Worm (Caenorhabditis elegans) whole organism, L3 larva: Measurements from ENCODE around the gene H01G02.3.
A peak's percentile ranks its signal among the peaks of the same experiment; 100 is the strongest.

Source experiments
- R02D3.7 ChIP-seq: fragments of 150-350 bp; optimal IDR thresholded peaks from 2 replicates; lab custom pipeline; 2014; ENCODE audit warnings: missing biosample characterization, missing genetic modification characterization
- ZK546.5 ChIP-seq: sonication (generic microtip); optimal IDR thresholded peaks from 2 replicates; lab custom pipeline; 2017; ENCODE audit warnings: missing biosample characterization, missing genetic modification characterization
- aly-2 ChIP-seq: fragments of 150-350 bp; optimal IDR thresholded peaks from 2 replicates; lab custom pipeline; 2014; ENCODE audit warnings: missing biosample characterization, missing genetic modification characterization
- ama-1 ChIP-seq: fragments of 150-350 bp; optimal IDR thresholded peaks from 2 replicates; lab custom pipeline; 2018
- ceh-16 ChIP-seq: sonication (generic microtip); optimal IDR thresholded peaks from 2 replicates; lab custom pipeline; 2017; ENCODE audit warnings: missing biosample characterization, missing genetic modification characterization
- ceh-28 ChIP-seq: fragments of 150-350 bp; optimal IDR thresholded peaks from 2 replicates; lab custom pipeline; 2014; ENCODE audit warnings: missing biosample characterization, missing genetic modification reagents, missing genetic modification characterization
- ceh-82 ChIP-seq: fragments of 150-350 bp; optimal IDR thresholded peaks from 2 replicates; lab custom pipeline; 2014; ENCODE audit warnings: missing biosample characterization, missing genetic modification characterization
- ceh-9 ChIP-seq: sonication (generic microtip); optimal IDR thresholded peaks from 2 replicates; lab custom pipeline; 2018; ENCODE audit warnings: missing biosample characterization, missing genetic modification characterization
- daf-12 ChIP-seq: fragments of 150-350 bp; optimal IDR thresholded peaks from 2 replicates; lab custom pipeline; 2014; ENCODE audit warnings: missing biosample characterization, missing genetic modification reagents, missing genetic modification characterization
- egl-27 ChIP-seq: sonication (generic microtip); optimal IDR thresholded peaks from 4 replicates; lab custom pipeline; 2017; ENCODE audit warnings: missing biosample characterization, missing genetic modification reagents, missing genetic modification characterization
- egl-5 ChIP-seq: fragments of 150-350 bp; optimal IDR thresholded peaks from 2 replicates; lab custom pipeline; 2017; ENCODE audit warnings: missing biosample characterization, missing genetic modification reagents, missing genetic modification characterization, inconsistent platforms
- elt-1 ChIP-seq: fragments of 150-350 bp; optimal IDR thresholded peaks from 2 replicates; lab custom pipeline; 2014; ENCODE audit warnings: missing biosample characterization, missing genetic modification characterization
- elt-2 ChIP-seq: sonication (generic microtip); optimal IDR thresholded peaks from 2 replicates; lab custom pipeline; 2016; ENCODE audit warnings: missing genetic modification reagents, mild to moderate bottlenecking, missing genetic modification characterization, missing compliant biosample characterization
- elt-3 ChIP-seq, 3 experiments: fragments of 150-350 bp in 1 of 3; sonication (generic microtip) in 2 of 3; optimal IDR thresholded peaks; 2 replicates in 2 of 3; 4 replicates in 1 of 3; lab custom pipeline; 2014 to 2017; ENCODE audit warnings: missing biosample characterization in 3 of 3, missing genetic modification characterization in 3 of 3
- eor-1 ChIP-seq, 2 experiments: fragments of 150-350 bp; optimal IDR thresholded peaks; 2 replicates each; lab custom pipeline; 2014 to 2018; ENCODE audit warnings: missing biosample characterization in 2 of 2, missing genetic modification characterization in 2 of 2
- fkh-10 ChIP-seq: sonication (generic microtip); optimal IDR thresholded peaks from 2 replicates; lab custom pipeline; 2017; ENCODE audit warnings: missing biosample characterization, missing genetic modification reagents, missing genetic modification characterization
- fkh-2 ChIP-seq: fragments of 150-350 bp; optimal IDR thresholded peaks from 2 replicates; lab custom pipeline; 2014; ENCODE audit warnings: missing biosample characterization, missing genetic modification reagents, missing genetic modification characterization
- fos-1 ChIP-seq: fragments of 150-350 bp; optimal IDR thresholded peaks from 2 replicates; lab custom pipeline; 2014; ENCODE audit warnings: missing biosample characterization, missing genetic modification characterization
- hmg-11 ChIP-seq: sonication (generic microtip); optimal IDR thresholded peaks from 2 replicates; lab custom pipeline; 2016; ENCODE audit warnings: missing genetic modification characterization, missing compliant biosample characterization
- jun-1 ChIP-seq: fragments of 150-350 bp; optimal IDR thresholded peaks from 2 replicates; lab custom pipeline; 2014; ENCODE audit warnings: missing biosample characterization, missing genetic modification reagents, missing genetic modification characterization
- lin-39 ChIP-seq: fragments of 150-350 bp; optimal IDR thresholded peaks from 2 replicates; lab custom pipeline; 2018; ENCODE audit warnings: missing biosample characterization, missing genetic modification reagents, missing genetic modification characterization
- lsy-12 ChIP-seq: sonication (generic microtip); optimal IDR thresholded peaks from 2 replicates; lab custom pipeline; 2016; ENCODE audit warnings: mild to moderate bottlenecking, missing genetic modification characterization, missing compliant biosample characterization
- mdl-1 ChIP-seq: fragments of 150-350 bp; optimal IDR thresholded peaks from 2 replicates; lab custom pipeline; 2014; ENCODE audit warnings: missing biosample characterization, missing genetic modification characterization
- mml-1 ChIP-seq: fragments of 150-350 bp; sonication (generic microtip); optimal IDR thresholded peaks from 3 replicates; lab custom pipeline; 2014; ENCODE audit warnings: missing biosample characterization, missing genetic modification characterization
- nfya-1 ChIP-seq: sonication (generic microtip); optimal IDR thresholded peaks from 2 replicates; lab custom pipeline; 2017; ENCODE audit warnings: missing genetic modification characterization, mild to moderate bottlenecking, missing compliant biosample characterization, antibody characterized with exemption, moderate library complexity; ENCODE audit not compliant: insufficient read depth
- nhr-11 ChIP-seq: fragments of 150-350 bp; optimal IDR thresholded peaks from 2 replicates; lab custom pipeline; 2014; ENCODE audit warnings: missing biosample characterization, missing genetic modification characterization
- nhr-12 ChIP-seq: fragments of 150-350 bp; optimal IDR thresholded peaks from 2 replicates; lab custom pipeline; 2014; ENCODE audit warnings: missing biosample characterization, missing genetic modification characterization
- nhr-43 ChIP-seq: sonication (generic microtip); optimal IDR thresholded peaks from 2 replicates; lab custom pipeline; 2016; ENCODE audit warnings: mild to moderate bottlenecking, missing genetic modification characterization, missing compliant biosample characterization; ENCODE audit not compliant: poor library complexity, severe bottlenecking
- nhr-67 ChIP-seq: fragments of 150-350 bp; optimal IDR thresholded peaks from 2 replicates; lab custom pipeline; 2014; ENCODE audit warnings: missing biosample characterization, missing genetic modification characterization
- nhr-76 ChIP-seq: fragments of 150-350 bp; sonication (generic microtip); optimal IDR thresholded peaks from 5 replicates; lab custom pipeline; 2014; ENCODE audit warnings: missing biosample characterization, missing genetic modification characterization
- nhr-77 ChIP-seq: fragments of 150-350 bp; optimal IDR thresholded peaks from 2 replicates; lab custom pipeline; 2014; ENCODE audit warnings: missing biosample characterization, missing genetic modification characterization
- pha-4 ChIP-seq: fragments of 150-350 bp; optimal IDR thresholded peaks from 2 replicates; lab custom pipeline; 2014; ENCODE audit warnings: missing biosample characterization, missing genetic modification reagents, missing genetic modification characterization
- pqm-1 ChIP-seq: fragments of 150-350 bp; optimal IDR thresholded peaks from 2 replicates; lab custom pipeline; 2017; ENCODE audit warnings: missing biosample characterization, missing genetic modification characterization, inconsistent platforms
- sea-2 ChIP-seq: fragments of 150-350 bp; sonication (generic microtip); optimal IDR thresholded peaks from 4 replicates; lab custom pipeline; 2014; ENCODE audit warnings: missing biosample characterization, missing genetic modification reagents, missing genetic modification characterization
- skn-1 ChIP-seq: fragments of 150-350 bp; optimal IDR thresholded peaks from 2 replicates; lab custom pipeline; 2014; ENCODE audit warnings: missing biosample characterization, missing genetic modification characterization
- snpc-4 ChIP-seq: fragments of 150-350 bp; optimal IDR thresholded peaks from 2 replicates; lab custom pipeline; 2014; ENCODE audit warnings: missing biosample characterization, missing genetic modification characterization
- tbx-2 ChIP-seq: sonication (generic microtip); optimal IDR thresholded peaks from 2 replicates; lab custom pipeline; 2016; ENCODE audit warnings: mild to moderate bottlenecking, missing genetic modification characterization, missing compliant biosample characterization
- unc-62 ChIP-seq: fragments of 150-350 bp; sonication (generic microtip); optimal IDR thresholded peaks from 4 replicates; lab custom pipeline; 2014; ENCODE audit warnings: missing biosample characterization, missing genetic modification reagents, missing genetic modification characterization
- ztf-11 ChIP-seq: fragments of 150-350 bp; optimal IDR thresholded peaks from 2 replicates; lab custom pipeline; 2014; ENCODE audit warnings: missing biosample characterization, missing genetic modification characterization
- ztf-4 ChIP-seq: fragments of 150-350 bp; optimal IDR thresholded peaks from 2 replicates; lab custom pipeline; 2014; ENCODE audit warnings: missing biosample characterization, missing genetic modification characterization

Gene H01G02.3

DNA sequence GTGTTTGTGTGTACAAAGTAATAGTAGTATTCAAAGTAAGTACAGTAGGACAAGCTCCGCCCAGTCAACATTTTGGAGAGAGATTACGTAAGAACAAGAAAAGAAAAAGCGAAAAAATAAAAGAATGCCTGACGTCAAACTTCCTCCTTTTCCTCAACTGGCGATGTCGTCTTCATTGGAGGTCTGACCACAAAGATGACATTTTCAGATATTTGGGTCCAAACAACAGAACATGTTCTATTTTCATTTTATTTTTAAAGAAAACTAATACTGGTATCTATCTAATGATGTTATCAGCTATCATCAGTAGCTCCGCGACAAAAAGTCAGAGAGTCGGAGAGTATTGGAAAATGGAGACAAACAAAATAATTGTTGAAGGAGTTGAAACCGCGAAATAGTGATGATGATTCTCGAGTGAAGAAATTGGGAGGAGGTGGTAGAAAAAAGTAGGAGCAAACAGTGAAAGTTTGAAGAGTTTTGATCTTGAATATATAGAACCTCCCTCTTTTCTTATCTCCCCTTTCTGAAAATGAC lies 18.6 kb downstream of the H01G02.3 start, which contains the start of gene lips-5:
lips-5 (minus strand) TSS at position 51 of the 534 bp plus-strand sequence.
- TF ChIP-seq elt-2 (tag; lab: Kevin White, UChicago) (peak; percentile 56), aly-2 (tag; lab: Kevin White, UChicago) (no peak)

ce11 chrIV:11772119-11772518 lies 20.3 kb downstream of the H01G02.3 start:
- TF ChIP-seq fkh-2 (tag; lab: Kevin White, UChicago), result no peak
- TF ChIP-seq tbx-2 (tag; lab: Kevin White, UChicago), result no peak
- TF ChIP-seq ceh-82 (tag; lab: Kevin White, UChicago), result no peak
- TF ChIP-seq ztf-4 (tag; lab: Kevin White, UChicago), result no peak
- TF ChIP-seq fkh-10 (GFP tag; lab: Kevin White, UChicago), result no peak
- no peak for TF ChIP-seq jun-1 (tag; lab: Kevin White, UChicago)
- TF ChIP-seq nhr-43 (tag; lab: Kevin White, UChicago), result no peak
- TF ChIP-seq unc-62 (GFP tag; lab: Kevin White, UChicago), result no peak

ce11 chrIV:11771064-11771463 lies 21.3 kb downstream of the H01G02.3 start:
- TF ChIP-seq nhr-76 (tag; lab: Kevin White, UChicago), result no peak
- no peak for TF ChIP-seq ZK546.5 (tag; lab: Kevin White, UChicago)
- TF ChIP-seq eor-1 (tag; optimal IDR thresholded peaks at IDR 0.05; lab: Kevin White, UChicago), result no peak
- no peak for TF ChIP-seq fkh-2 (tag; lab: Kevin White, UChicago)
- no peak for TF ChIP-seq nhr-12
- peak; percentile 43 for TF ChIP-seq pqm-1
- no peak for TF ChIP-seq ceh-16 (tag; lab: Kevin White, UChicago)
- no peak for TF ChIP-seq snpc-4 (tag; lab: Kevin White, UChicago)
- no peak for TF ChIP-seq hmg-11 (tag; lab: Kevin White, UChicago)
- no peak for TF ChIP-seq ceh-82 (tag; lab: Kevin White, UChicago)
- peak; percentile 7 for TF ChIP-seq pha-4 (tag; lab: Kevin White, UChicago)
- peak; percentile 91 for TF ChIP-seq elt-2 (tag; lab: Kevin White, UChicago)
- TF ChIP-seq ztf-11 (tag; lab: Kevin White, UChicago), result no peak
- TF ChIP-seq egl-5 (tag; lab: Kevin White, UChicago), result no peak
- no peak for TF ChIP-seq aly-2 (tag; lab: Kevin White, UChicago)
- TF ChIP-seq mdl-1 (tag; lab: Kevin White, UChicago), result no peak
- TF ChIP-seq nhr-77 (tag; lab: Kevin White, UChicago), result no peak
- no peak for TF ChIP-seq nhr-67
- no peak for TF ChIP-seq R02D3.7 (tag; lab: Kevin White, UChicago)
- TF ChIP-seq egl-27, result no peak
- TF ChIP-seq, all 47 proteins: peak for 3

DNA sequence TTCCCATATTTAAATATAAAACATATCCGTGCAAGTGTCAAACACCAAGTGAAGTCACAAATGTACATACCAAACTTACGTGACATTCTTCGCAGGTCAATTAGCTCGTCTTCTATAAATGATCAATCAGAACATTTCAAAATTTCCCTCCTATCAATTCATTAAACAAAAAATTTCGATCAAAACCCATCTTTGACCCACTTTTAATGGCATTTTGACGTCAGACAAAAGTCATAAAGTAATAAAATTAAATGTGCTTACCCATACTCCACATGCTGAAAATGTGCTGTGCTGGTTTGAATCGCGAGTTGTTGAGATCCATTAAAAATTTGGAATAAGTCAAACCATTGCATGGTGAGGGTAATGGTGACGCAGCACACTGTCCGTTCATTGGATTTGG lies 22.6 kb downstream of the H01G02.3 start:
- TF ChIP-seq pqm-1 (peak; percentile 38), elt-1 (no peak), elt-2 (tag; lab: Kevin White, UChicago) (peak; percentile 63)
- TF ChIP-seq, all 47 proteins: peak for 2

DNA sequence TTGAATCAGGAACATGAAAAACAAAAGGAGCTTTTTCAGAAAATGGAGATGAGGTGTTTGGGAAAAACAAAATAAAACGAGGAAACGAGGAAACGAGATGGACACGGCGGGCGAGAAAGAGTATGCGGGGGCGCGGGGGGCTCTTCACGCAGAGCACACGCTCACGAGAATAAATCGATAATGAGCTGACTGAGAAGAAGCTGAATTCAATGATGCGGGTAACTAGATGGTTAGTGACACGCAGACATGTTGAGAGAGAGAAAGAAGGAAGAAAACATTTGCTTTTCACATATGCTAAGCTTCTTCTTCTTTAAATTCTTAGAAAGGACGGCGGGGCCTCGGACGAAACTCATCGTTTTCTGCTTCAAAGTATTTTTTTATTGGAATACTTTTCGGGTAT lies 26.9 kb downstream of the H01G02.3 start:
- TF ChIP-seq ceh-28 (tag; lab: Kevin White, UChicago), result peak; percentile 82
- no peak for TF ChIP-seq aly-2 (tag; lab: Kevin White, UChicago)
- TF ChIP-seq lsy-12, result no peak
- no peak for TF ChIP-seq ceh-82 (tag; lab: Kevin White, UChicago)
- TF ChIP-seq sea-2 (GFP tag; lab: Kevin White, UChicago), result peak; percentile 49
- no peak for TF ChIP-seq fos-1 (tag; lab: Kevin White, UChicago)
- no peak for TF ChIP-seq mml-1 (tag; lab: Kevin White, UChicago)
- peak; percentile 18 for TF ChIP-seq snpc-4 (tag; lab: Kevin White, UChicago)
- TF ChIP-seq egl-5 (tag; lab: Kevin White, UChicago), result peak; percentile 57
- no peak for TF ChIP-seq mdl-1 (tag; lab: Kevin White, UChicago)
- peak; percentile 57 for TF ChIP-seq hmg-11 (tag; lab: Kevin White, UChicago)
- TF ChIP-seq eor-1 (tag; optimal IDR thresholded peaks at IDR 0.05; lab: Kevin White, UChicago), result no peak
- TF ChIP-seq nhr-77 (tag; lab: Kevin White, UChicago), result no peak
- TF ChIP-seq ama-1 (lab: Kevin White, UChicago), result no peak
- peak; percentile 57 for TF ChIP-seq nfya-1 (tag; lab: Kevin White, UChicago)
- peak; percentile 4 for TF ChIP-seq nhr-11 (tag; lab: Kevin White, UChicago)
- TF ChIP-seq egl-27, result no peak
- TF ChIP-seq ztf-4 (tag; lab: Kevin White, UChicago), result no peak
- TF ChIP-seq daf-12 (tag; lab: Kevin White, UChicago), result no peak
- TF ChIP-seq nhr-67, result no peak
- TF ChIP-seq tbx-2 (tag; lab: Kevin White, UChicago), result no peak
- no peak for TF ChIP-seq nhr-12
- no peak for TF ChIP-seq nhr-43 (tag; lab: Kevin White, UChicago)
- no peak for TF ChIP-seq elt-2 (tag; lab: Kevin White, UChicago)
- TF ChIP-seq ztf-11 (tag; lab: Kevin White, UChicago), result no peak
- TF ChIP-seq unc-62 (GFP tag; lab: Kevin White, UChicago), result no peak
- TF ChIP-seq nhr-76 (tag; lab: Kevin White, UChicago), result no peak
- no peak for TF ChIP-seq pqm-1
- TF ChIP-seq fkh-2 (tag; lab: Kevin White, UChicago), result no peak
- no peak for TF ChIP-seq ceh-9 (tag; lab: Kevin White, UChicago)
- TF ChIP-seq skn-1 (tag; lab: Kevin White, UChicago), result peak; percentile 38
- no peak for TF ChIP-seq elt-3 (tag; optimal IDR thresholded peaks at IDR 0.05; lab: Kevin White, UChicago)
- TF ChIP-seq lin-39 (tag; lab: Kevin White, UChicago), result peak; percentile 57
- TF ChIP-seq jun-1 (tag; lab: Kevin White, UChicago), result no peak
- TF ChIP-seq R02D3.7 (tag; lab: Kevin White, UChicago), result no peak
- no peak for TF ChIP-seq ceh-16 (tag; lab: Kevin White, UChicago)
